Fruit fly (Drosophila melanogaster): ENCODE measurements around the gene CG13300.

The CG13300 gene

dm6 chr3L:6312029-6312623, 40.1 kb downstream of the CG13300 start:
- TF ChIP-seq lola (GFP tag; optimal IDR thresholded peaks at IDR 0.05) (peak in 1 of 3 experiments; percentile 33), Sry-β (GFP tag; optimal IDR thresholded peaks at IDR 0.05) (no peak), dpn (GFP tag; optimal IDR thresholded peaks at IDR 0.05) (no peak), knrl (GFP tag; IDR thresholded peaks at IDR 0.05; ENCODE audit: partially characterized antibody) (no peak), Mes4 (GFP tag; optimal IDR thresholded peaks at IDR 0.05) (no peak), crc (GFP tag; optimal IDR thresholded peaks at IDR 0.05) (no peak), cato (GFP tag; optimal IDR thresholded peaks at IDR 0.05; ENCODE audit: borderline replicate concordance) (no peak), CG6813 (GFP tag; optimal IDR thresholded peaks at IDR 0.05) (peak; percentile 9), CG12236 (GFP tag; optimal IDR thresholded peaks at IDR 0.05) (no peak), eyg (GFP tag; optimal IDR thresholded peaks at IDR 0.05) (no peak), zen (tag; optimal IDR thresholded peaks at IDR 0.05) (no peak), CkIIα-i1 (GFP tag; IDR thresholded peaks at IDR 0.05) (no peak), CG13624 (GFP tag; optimal IDR thresholded peaks at IDR 0.05) (no peak), Nf-YC (tag; optimal IDR thresholded peaks at IDR 0.05) (no peak), CG2712 (tag; optimal IDR thresholded peaks at IDR 0.05) (peak; percentile 23), H15 (GFP tag; IDR thresholded peaks at IDR 0.05) (no peak), CG17385 (GFP tag; optimal IDR thresholded peaks at IDR 0.05) (no peak), Ets65A (GFP tag) (peak; percentile 15), gem (tag; optimal IDR thresholded peaks at IDR 0.05) (peak; percentile 34), CG12744 (GFP tag; optimal IDR thresholded peaks at IDR 0.05) (no peak), CG18262 (tag; optimal IDR thresholded peaks at IDR 0.05) (peak; percentile 27), pfk (GFP tag; optimal IDR thresholded peaks at IDR 0.05) (no peak), CG3407 (GFP tag; optimal IDR thresholded peaks at IDR 0.05) (no peak), zen2 (GFP tag; IDR thresholded peaks at IDR 0.05; ENCODE audit: partially characterized antibody) (no peak), cas (GFP tag; IDR thresholded peaks at IDR 0.05) (no peak), sens (GFP tag) (peak; percentile 58), Kr (GFP tag; optimal IDR thresholded peaks at IDR 0.05) (peak; percentile 47), MBD-R2 (GFP tag; IDR thresholded peaks at IDR 0.05) (no peak), HLH3B (GFP tag; IDR thresholded peaks at IDR 0.05) (no peak), CG2875 (GFP tag; optimal IDR thresholded peaks at IDR 0.05) (peak; percentile 15), Lpt (GFP tag; optimal IDR thresholded peaks at IDR 0.05) (no peak), Hsf (GFP tag; optimal IDR thresholded peaks at IDR 0.05) (no peak), D19A (tag; optimal IDR thresholded peaks at IDR 0.05) (no peak), sisA (GFP tag; IDR thresholded peaks at IDR 0.05) (no peak), p53 (GFP tag; optimal IDR thresholded peaks at IDR 0.05) (no peak), aop (GFP tag; IDR thresholded peaks at IDR 0.05) (no peak), so (GFP tag; IDR thresholded peaks at IDR 0.05) (no peak), CG6689 (GFP tag; IDR thresholded peaks at IDR 0.05) (no peak), CG31441 (GFP tag; IDR thresholded peaks at IDR 0.05) (0 out of 2 replicates have a peak, but pooled peaks have one; percentile 11), sqz (GFP tag; optimal IDR thresholded peaks at IDR 0.05) (no peak), CG10979 (tag; optimal IDR thresholded peaks at IDR 0.05) (peak; percentile 16), CG14965 (GFP tag; optimal IDR thresholded peaks at IDR 0.05; ENCODE audit: borderline replicate concordance) (no peak), CG13424 (tag; optimal IDR thresholded peaks at IDR 0.05) (no peak), sna (GFP tag; IDR thresholded peaks at IDR 0.05; ENCODE audit: partially characterized antibody) (no peak), CG2202 (tag; optimal IDR thresholded peaks at IDR 0.05) (peak; percentile 25), CG2129 (GFP tag; IDR thresholded peaks at IDR 0.05; ENCODE audit: partially characterized antibody) (no peak), trem (tag; optimal IDR thresholded peaks at IDR 0.05) (peak; percentile 3), CG14441 (GFP tag; IDR thresholded peaks at IDR 0.05) (no peak), nerfin-1 (tag; optimal IDR thresholded peaks at IDR 0.05) (no peak), Dad (GFP tag; optimal IDR thresholded peaks at IDR 0.05) (no peak), ro (GFP tag; IDR thresholded peaks at IDR 0.05) (no peak)
